Fruit fly (Drosophila melanogaster) S2 (cell line): ENCODE data around the gene Dna2.

Experiments
- CG8478 ChIP-seq: fragments of >200 bp; optimal IDR thresholded peaks from 2 replicates; lab custom pipeline; 2018
- CTCF ChIP-seq, 2 experiments: fragments of >200 bp; optimal IDR thresholded peaks; 2 replicates each; lab custom pipeline; 2018

Dna2 gene

DNA sequence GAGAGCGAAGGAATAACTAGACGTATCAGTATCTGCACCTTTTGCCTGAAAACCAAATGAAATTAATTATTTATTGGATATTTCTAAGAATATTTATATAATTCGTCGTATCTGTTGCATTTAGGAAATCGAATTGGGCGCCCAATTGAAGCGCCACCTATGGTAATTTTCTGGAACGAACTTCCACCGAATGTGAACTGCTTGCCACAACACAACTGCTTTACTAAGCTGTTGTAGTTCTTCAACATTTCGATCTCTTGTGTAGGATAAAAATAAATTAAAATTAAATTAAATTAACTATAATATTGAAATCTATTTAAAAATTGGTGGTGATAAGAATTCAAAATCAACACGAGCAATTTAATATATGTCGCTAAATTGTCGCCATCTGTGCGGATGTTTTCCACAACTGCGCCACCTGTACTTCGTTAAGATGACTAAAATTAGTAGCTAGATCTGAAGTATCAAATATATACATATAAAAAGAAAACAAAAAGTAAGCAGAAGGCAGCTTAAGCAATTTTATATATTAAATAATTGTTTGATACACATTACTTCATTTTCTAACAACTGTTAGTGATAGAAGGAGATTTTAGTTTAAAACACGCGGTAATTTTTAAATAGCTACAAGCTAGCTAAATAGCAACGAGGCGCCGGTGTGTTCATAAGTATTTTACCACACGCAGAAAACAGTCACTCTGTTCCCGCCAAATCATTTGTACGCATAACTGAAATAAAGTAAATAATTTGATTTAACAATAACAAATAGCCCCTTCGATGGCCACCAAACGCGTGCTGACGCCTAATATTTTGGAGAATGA is at the start of gene Dna2:
Gene Dna2 (plus strand): TSS at position 688 of the 821 bp plus-strand sequence.
- peak; percentile 19 to 86 for TF ChIP-seq CTCF (optimal IDR thresholded peaks at IDR 0.05; lab: Kevin White, UChicago)
- TF ChIP-seq CG8478 (lab: Kevin White, UChicago): no peak

DNA sequence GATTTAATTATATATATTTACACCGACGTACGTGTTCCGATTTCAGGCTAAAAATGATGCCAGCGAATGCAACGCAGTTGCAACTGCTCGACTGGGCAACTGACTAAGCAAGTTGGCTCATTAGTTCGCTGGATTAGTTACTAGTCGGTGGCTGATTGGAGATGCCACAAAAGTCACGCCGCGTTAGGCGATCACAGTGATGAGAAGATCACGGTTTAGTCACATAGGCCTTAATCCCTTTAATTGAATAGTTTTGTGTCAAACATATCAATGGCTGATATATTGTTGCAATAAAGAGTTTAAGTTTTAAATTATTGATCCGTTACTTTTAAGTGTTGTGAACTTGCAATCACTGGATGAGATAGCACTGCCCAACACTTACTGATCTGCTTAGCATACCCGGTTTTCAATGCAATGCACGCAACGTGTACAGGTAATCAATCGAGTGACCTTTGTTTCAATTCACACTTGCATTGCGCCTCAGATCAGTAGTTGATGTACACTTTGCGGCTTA is 45.4 kb upstream of the Dna2 start, which contains the start of the genes CG1791 and CG1889:
Gene CG1791 (minus strand): TSS at position 101 of the 514 bp plus-strand sequence.
Gene CG1889 (plus strand): TSS at position 464 of the 514 bp plus-strand sequence.
- no peak for TF ChIP-seq CTCF (optimal IDR thresholded peaks at IDR 0.05; lab: Kevin White, UChicago)

DNA sequence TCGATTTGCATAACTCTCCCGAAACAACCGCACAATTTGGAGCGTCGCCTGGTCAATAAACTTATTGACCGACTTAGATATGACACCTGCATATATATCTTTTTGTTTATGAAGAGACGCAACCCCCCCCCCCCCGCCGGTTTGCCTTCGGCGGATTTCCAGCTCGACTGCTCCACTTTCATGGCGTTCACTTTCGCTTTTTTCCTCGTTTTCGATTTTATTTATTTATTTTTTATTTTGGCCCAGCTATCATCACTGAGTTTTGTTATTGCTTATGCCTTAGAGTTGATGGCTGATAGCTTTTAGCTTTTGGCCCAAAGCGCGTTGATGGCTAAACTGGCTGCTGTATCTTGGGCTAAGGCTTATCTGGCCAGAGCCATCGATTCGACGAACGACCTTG is 34.3 kb upstream of the Dna2 start:
- no peak for TF ChIP-seq CG8478 (lab: Kevin White, UChicago)
- TF ChIP-seq CTCF (optimal IDR thresholded peaks at IDR 0.05; lab: Kevin White, UChicago): no peak

DNA sequence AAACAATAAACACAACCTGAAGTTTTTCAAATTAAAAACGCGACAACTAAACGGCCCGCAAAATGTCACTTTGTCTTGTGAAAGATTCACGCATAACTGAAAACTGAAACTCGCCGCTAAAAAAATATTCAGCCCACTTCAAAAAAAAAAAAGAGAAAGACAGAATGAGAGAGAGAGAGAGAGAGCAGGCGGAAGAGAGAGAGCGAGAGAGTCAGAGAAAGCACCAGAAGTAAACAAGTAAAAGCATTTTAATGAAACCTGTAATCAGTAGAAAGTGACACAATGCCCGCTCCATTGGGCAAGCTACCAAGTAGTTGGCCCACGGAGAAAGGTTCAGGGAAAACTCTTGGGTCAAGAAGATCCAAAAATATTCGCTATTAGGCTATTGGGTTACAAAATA is 33.0 kb upstream of the Dna2 start, which contains the start of gene CG43386:
Gene CG43386 (minus strand): TSS at position 101 of the 400 bp plus-strand sequence.
- TF ChIP-seq CTCF (optimal IDR thresholded peaks at IDR 0.05; lab: Kevin White, UChicago): no peak
- TF ChIP-seq CG8478 (lab: Kevin White, UChicago): no peak

DNA sequence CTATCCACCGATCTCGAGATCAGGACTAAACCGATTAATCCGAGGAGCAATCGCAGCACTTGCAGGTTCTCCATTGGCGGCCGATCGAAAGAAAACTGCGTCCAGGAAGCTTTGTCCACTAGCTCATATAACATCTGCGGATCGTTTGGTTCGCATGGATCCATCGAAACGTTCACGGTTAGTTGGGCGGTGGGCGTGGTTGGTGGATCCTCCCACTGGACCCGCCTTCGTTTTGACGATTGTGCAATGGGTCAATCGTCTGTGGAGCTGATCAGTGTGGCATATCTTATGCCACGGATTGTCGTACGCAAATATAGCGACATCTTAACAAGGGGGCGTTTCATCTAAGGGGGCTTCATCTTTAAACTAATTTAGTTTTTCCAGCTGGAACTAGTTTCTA is 29.8 kb upstream of the Dna2 start, which contains the start of gene CG15252:
Gene CG15252 (minus strand): TSS at position 101 of the 400 bp plus-strand sequence.
- no peak for TF ChIP-seq CG8478 (lab: Kevin White, UChicago)
- no peak for TF ChIP-seq CTCF (optimal IDR thresholded peaks at IDR 0.05; lab: Kevin White, UChicago)

DNA sequence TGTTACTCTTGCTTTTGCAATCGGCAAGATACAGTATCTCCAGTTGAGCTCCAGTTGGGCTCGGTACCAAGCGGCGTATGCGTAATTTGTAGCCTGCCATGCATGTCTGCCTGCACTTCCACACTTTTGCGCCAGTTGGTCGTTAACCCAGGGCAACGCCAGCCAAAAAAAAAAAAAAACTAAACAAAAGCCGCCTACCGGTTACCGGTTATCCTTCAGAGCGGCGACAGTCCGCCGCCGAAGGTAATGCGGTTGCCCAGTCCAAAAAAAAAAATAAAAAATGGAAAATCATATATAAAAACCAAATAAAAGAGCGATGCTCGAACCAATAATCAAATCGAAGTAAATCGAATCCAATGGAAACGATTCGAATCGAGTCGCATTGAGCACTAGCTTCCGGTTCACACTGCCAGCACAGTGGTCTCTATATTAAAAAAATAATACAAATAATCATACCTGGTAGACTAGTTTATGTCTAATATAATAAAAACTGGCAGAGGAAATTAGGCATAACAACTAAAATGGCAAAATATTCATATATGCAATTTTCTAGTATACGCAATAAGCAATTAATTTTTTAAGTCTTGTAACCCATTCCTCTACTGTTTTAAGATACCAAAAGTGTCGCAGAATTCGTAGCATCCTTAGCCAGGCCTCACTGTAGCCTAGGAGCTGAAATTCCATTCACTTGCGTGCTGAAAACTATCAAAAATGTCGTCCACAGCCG is 22.8 kb upstream of the Dna2 start:
- TF ChIP-seq CTCF (optimal IDR thresholded peaks at IDR 0.05; lab: Kevin White, UChicago) (no peak), CG8478 (lab: Kevin White, UChicago) (no peak)

DNA sequence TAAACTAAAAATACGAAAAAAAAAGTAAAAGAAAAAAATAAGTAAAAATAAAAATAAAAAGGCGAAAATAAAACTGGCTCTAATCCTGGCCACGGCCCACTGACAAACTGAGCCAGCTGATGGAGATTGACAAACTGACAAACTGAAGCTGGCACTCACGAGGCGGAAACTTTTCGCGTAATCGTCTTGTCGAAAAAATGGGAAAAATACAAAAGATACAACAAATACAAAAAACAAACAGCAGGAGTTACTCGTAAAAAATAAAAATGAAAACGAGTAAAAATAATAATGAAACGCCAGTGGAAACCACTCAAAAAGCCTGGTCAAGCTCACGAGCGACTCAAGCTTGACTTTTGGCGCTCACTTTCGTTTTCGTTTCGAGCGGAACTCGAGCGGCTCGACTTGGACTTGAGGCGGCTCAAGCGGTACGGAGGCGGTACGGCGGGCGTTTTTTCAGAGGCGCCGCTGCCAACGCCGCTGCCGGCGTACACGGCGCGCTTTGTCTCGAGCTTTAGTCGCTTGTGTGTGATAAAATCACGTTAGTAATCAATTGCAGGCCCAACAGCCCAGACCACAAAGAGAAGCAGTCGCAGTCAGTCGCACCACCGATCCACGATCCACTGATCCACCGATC is 21.0 kb upstream of the Dna2 start, which contains the start of gene CG32694:
Gene CG32694 (plus strand): TSS at position 537 of the 634 bp plus-strand sequence.
- TF ChIP-seq CTCF (optimal IDR thresholded peaks at IDR 0.05; lab: Kevin White, UChicago) (no peak), CG8478 (lab: Kevin White, UChicago) (no peak)

DNA sequence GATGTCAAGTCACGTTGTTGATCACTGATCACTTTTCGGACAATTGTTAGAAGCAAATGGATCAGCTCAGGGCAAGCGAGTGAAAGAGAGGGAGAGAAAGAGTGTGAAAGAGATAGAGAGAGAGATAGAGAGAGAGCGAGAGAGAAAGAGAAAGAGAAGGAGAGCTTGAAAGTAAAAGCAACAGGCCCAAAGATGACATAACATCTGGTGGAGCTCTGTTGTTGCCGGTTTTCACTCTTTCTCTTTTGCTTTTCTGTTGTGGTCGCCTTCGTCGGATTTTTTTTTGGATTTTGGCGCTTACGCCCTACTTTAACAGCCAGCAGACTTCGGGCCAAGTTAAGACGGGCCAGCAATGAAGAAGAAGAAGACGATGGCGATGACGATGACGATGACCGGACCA is 19.3 kb upstream of the Dna2 start:
- no peak for TF ChIP-seq CG8478 (lab: Kevin White, UChicago)
- TF ChIP-seq CTCF (optimal IDR thresholded peaks at IDR 0.05; lab: Kevin White, UChicago): no peak

DNA sequence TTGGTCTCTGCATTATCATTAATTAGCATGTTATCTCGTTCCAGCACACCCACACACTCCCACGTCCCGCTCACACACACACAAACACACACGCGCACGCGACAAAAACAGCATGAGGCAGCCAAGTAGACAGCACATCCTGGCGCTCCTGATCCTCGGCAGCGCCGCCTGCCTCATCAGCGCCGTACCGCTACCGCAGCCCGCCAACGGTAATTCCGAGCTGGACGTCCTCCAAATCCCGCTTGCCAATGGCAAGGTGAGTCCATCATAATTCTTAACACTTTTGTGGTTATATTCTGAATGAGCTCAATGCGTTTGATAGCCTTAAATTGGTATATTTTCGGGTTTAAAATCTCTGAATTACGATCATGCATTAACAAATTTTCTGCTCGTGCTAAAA is 17.3 kb upstream of the Dna2 start:
- TF ChIP-seq CTCF (optimal IDR thresholded peaks at IDR 0.05; lab: Kevin White, UChicago) (no peak), CG8478 (lab: Kevin White, UChicago) (no peak)

DNA sequence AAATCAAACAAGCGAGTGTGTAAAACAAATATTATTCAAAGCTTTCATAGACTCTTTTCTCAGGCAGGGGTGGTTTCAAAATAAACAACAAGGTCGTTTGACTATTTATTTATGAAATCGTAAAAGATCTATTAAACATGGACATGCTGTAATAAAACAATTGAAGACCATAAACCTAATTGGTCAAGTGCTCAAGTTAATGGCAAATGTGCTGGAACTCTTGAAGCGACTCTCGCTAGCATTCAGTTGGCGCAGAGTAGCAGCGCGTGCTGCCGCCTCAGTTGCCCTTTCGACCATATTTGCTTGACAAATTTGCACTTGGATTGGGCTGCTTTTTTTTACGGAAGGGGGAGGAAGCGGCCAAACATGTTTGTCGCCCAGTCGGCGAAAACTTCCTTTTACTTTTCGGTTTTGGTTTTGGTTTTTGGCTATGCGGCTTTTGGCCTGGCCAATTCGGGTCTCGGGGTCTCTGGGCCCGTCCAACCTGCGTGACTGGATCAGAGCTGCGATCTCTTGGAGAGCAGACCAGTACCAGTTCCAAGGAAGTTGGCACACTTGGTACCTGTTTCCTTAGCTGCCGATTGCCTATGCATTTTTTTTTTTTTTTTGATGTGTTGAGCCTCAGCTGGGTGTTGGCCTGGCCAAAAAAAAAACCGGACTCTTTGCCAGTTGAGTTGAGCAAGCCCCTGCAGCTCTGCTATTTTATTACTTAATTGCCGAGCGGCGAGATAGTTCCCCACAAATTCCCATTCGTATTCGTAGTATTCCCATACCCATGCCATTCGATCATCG is 16.7 kb upstream of the Dna2 start:
- no peak for TF ChIP-seq CG8478 (lab: Kevin White, UChicago)
- TF ChIP-seq CTCF (optimal IDR thresholded peaks at IDR 0.05; lab: Kevin White, UChicago): no peak

DNA sequence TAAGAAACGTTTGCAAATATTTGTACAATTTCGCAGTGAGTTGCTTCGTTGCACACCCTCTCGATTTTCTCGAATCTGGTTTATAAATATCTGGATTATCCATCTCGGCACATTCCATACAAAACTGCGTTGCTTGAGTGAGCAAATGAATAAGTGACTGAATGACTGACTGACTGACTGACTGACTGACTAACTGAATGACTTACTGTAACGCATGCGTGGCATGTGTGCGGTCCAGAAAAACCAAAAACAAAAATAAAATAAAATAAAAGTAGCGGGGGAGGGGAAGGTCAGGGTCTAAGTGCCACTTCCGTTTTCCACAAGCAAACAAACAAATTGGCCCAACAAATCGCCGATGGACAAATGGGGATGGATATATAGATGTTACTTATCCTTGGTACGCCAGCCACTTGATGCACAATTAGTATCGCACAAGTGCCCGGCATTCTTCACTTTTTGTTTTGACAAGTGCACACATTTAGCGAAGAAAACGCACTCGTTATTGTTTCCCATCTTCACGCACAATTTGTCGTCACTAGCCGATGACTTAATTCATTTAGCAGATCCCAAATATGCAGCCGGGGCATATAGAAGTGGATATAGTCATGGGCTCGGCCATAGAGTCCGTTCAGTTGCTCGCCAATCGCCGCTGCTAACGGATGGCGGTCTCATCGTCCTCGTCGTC is 1.6 kb upstream of the Dna2 start, which contains the start of gene CG33557:
Gene CG33557 (plus strand): TSS at position 635 of the 685 bp plus-strand sequence.
- TF ChIP-seq CTCF (optimal IDR thresholded peaks at IDR 0.05; lab: Kevin White, UChicago) (no peak), CG8478 (lab: Kevin White, UChicago) (no peak)

DNA sequence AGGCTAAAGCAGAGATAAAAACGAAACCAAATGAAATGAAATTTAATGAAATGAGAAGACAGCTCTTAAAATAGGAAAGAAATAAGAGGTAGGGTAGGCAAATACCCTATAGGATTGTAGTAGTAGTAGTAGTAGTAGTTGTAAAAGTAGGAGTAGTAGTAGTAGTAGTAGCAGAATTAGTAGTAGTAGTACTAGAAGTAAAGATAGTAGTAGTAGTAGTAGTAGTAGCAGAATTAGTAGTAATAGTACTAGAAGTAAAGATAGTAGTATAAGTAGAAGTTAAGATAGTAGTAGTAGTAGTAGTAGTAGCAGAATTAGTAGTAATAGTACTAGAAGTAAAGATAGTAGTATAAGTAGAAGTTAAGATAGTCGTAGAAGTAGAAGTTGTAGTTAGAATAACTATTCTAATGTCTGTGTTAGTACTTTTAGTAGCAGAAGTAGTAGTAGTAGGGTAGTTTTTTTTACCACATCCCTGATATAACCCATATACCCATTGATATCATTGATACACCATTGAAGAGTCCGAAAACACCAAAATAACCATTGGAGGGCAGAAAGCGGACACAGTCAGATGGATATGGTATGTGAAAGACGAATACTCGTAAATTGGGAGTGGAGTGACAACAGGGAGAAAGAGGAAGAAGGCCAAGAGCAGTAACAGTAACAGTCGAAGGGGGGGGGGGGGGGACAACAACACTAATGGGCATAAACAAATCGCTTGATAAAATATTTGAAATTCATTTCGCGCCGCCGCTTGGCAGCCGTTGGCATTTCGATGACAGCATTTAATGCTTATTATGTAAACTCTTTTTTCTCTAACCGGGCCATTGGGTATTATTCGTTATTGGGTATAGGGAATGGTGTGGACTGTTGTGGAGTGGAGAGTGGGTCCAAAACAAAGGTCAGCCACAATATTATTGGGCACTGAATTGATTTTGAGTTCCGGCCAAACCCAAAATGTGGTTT is 4.7 kb downstream of the Dna2 start:
- TF ChIP-seq CG8478 (lab: Kevin White, UChicago) (no peak), CTCF (optimal IDR thresholded peaks at IDR 0.05; lab: Kevin White, UChicago) (no peak)
